Worm (Caenorhabditis elegans): Measurements from ENCODE around the gene C01G6.2.

Gene C01G6.2

ce11 chrII:9282065-9282464, 15.2 kb downstream of the C01G6.2 start:
- TF ChIP-seq pros-1 (tag; optimal IDR thresholded peaks at IDR 0.05) = no peak
- no peak for TF ChIP-seq madf-2 (tag; optimal IDR thresholded peaks at IDR 0.05)
- no peak for TF ChIP-seq hlh-15 (tag; optimal IDR thresholded peaks at IDR 0.05)
- no peak for TF ChIP-seq rnt-1 (tag; optimal IDR thresholded peaks at IDR 0.05)
- TF ChIP-seq ceh-31 (tag; optimal IDR thresholded peaks at IDR 0.05) = no peak
- no peak for TF ChIP-seq pha-4 (tag; optimal IDR thresholded peaks at IDR 0.05)
- TF ChIP-seq hlh-6 (tag; optimal IDR thresholded peaks at IDR 0.05) = no peak
- no peak for TF ChIP-seq ceh-19 (GFP tag; optimal IDR thresholded peaks at IDR 0.05)
- TF ChIP-seq T23F11.4 (GFP tag; optimal IDR thresholded peaks at IDR 0.05) = no peak
- TF ChIP-seq unc-55 (GFP tag; optimal IDR thresholded peaks at IDR 0.05) = no peak
- no peak for TF ChIP-seq ztf-16 (tag; optimal IDR thresholded peaks at IDR 0.05)
- TF ChIP-seq ets-4 (tag; optimal IDR thresholded peaks at IDR 0.05) = no peak
- no peak for TF ChIP-seq ceh-24 (tag; optimal IDR thresholded peaks at IDR 0.05)
- TF ChIP-seq nfya-1 (tag; optimal IDR thresholded peaks at IDR 0.05) = no peak
- no peak for TF ChIP-seq C08G9.2 (tag; optimal IDR thresholded peaks at IDR 0.05)
- no peak for TF ChIP-seq pag-3 (tag; optimal IDR thresholded peaks at IDR 0.05; ENCODE audit: borderline replicate concordance)
- TF ChIP-seq unc-86 (tag; optimal IDR thresholded peaks at IDR 0.05) = no peak

- TF ChIP-seq F13H6.1 (tag; optimal IDR thresholded peaks at IDR 0.05) (peak; percentile 55), mec-3 (tag; optimal IDR thresholded peaks at IDR 0.05; ENCODE audit: borderline replicate concordance) (no peak), C38D4.7 (GFP tag; optimal IDR thresholded peaks at IDR 0.05) (no peak), ceh-30 (tag; optimal IDR thresholded peaks at IDR 0.05) (peak; percentile 86), hlh-15 (tag; optimal IDR thresholded peaks at IDR 0.05) (no peak), ttx-3 (tag; optimal IDR thresholded peaks at IDR 0.05) (peak; percentile 10), C08G9.2 (tag; optimal IDR thresholded peaks at IDR 0.05) (no peak), sox-4 (tag; optimal IDR thresholded peaks at IDR 0.05) (no peak), ceh-19 (GFP tag; optimal IDR thresholded peaks at IDR 0.05) (peak; percentile 28), gmeb-2 (tag; optimal IDR thresholded peaks at IDR 0.05) (no peak), tbx-2 (tag; optimal IDR thresholded peaks at IDR 0.05) (peak; percentile 84), ceh-14 (tag; optimal IDR thresholded peaks at IDR 0.05) (peak; percentile 3), ref-2 (tag; optimal IDR thresholded peaks at IDR 0.05) (peak; percentile 67), ceh-45 (GFP tag; IDR thresholded peaks at IDR 0.05) (no peak), hlh-6 (tag; optimal IDR thresholded peaks at IDR 0.05) (no peak), zip-5 (tag; optimal IDR thresholded peaks at IDR 0.05) (no peak), unc-42 (tag; optimal IDR thresholded peaks at IDR 0.05) (peak; percentile 56), eyg-1 (tag; optimal IDR thresholded peaks at IDR 0.05) (no peak), pqm-1 (tag; optimal IDR thresholded peaks at IDR 0.05) (peak; percentile 35), sox-2 (GFP tag; IDR thresholded peaks at IDR 0.05) (no peak), ceh-31 (tag; optimal IDR thresholded peaks at IDR 0.05) (peak; percentile 91), ztf-16 (tag; optimal IDR thresholded peaks at IDR 0.05) (no peak), ets-4 (tag; optimal IDR thresholded peaks at IDR 0.05) (peak; percentile 37), fkh-6 (tag; optimal IDR thresholded peaks at IDR 0.05) (no peak), ceh-2 (tag; optimal IDR thresholded peaks at IDR 0.05) (peak; percentile 49), npax-4 (tag; optimal IDR thresholded peaks at IDR 0.05) (no peak), T23F11.4 (GFP tag; optimal IDR thresholded peaks at IDR 0.05) (no peak), pros-1 (tag; optimal IDR thresholded peaks at IDR 0.05) (peak; percentile 27), pat-9 (tag; optimal IDR thresholded peaks at IDR 0.05) (no peak), ceh-24 (tag; optimal IDR thresholded peaks at IDR 0.05) (no peak), hlh-13 (GFP tag; optimal IDR thresholded peaks at IDR 0.05) (no peak), ceh-22 (tag; optimal IDR thresholded peaks at IDR 0.05) (no peak), nfya-1 (tag; optimal IDR thresholded peaks at IDR 0.05) (peak; percentile 93), fax-1 (tag; optimal IDR thresholded peaks at IDR 0.05) (peak; percentile 11), rnt-1 (tag; optimal IDR thresholded peaks at IDR 0.05) (peak; percentile 55), ceh-48 (tag; optimal IDR thresholded peaks at IDR 0.05) (peak; percentile 85), elt-2 (tag; optimal IDR thresholded peaks at IDR 0.05) (peak; percentile 25), ceh-34 (tag; optimal IDR thresholded peaks at IDR 0.05) (peak; percentile 69), unc-55 (GFP tag; optimal IDR thresholded peaks at IDR 0.05) (peak; percentile 83), nhr-232 (tag; optimal IDR thresholded peaks at IDR 0.05) (no peak), fkh-10 (GFP tag; optimal IDR thresholded peaks at IDR 0.05) (no peak), unc-3 (GFP tag; conservative IDR thresholded peaks at IDR 0.05) (no peak), unc-3 (tag; optimal IDR thresholded peaks at IDR 0.05) (peak; percentile 0), pag-3 (tag; optimal IDR thresholded peaks at IDR 0.05; ENCODE audit: borderline replicate concordance) (no peak), dmd-4 (tag; optimal IDR thresholded peaks at IDR 0.05; ENCODE audit: borderline replicate concordance) (no peak), syd-9 (tag; optimal IDR thresholded peaks at IDR 0.05) (peak; percentile 26), ceh-9 (tag; optimal IDR thresholded peaks at IDR 0.05) (no peak)
These were observed 15.9 kb downstream of the C01G6.2 start for ce11 chrII:9282787-9283186.
